Fruit fly (Drosophila melanogaster) whole organism, embryonic: ENCODE measurements around the gene CG13380.

Experiments used
- Antp ChIP-seq: fragments of 200-800 bp; sonication (Bioruptor generic); optimal IDR thresholded peaks from 3 replicates; lab custom pipeline; 2016; ENCODE audit warnings: missing biosample characterization, missing genetic modification characterization
- B-H1 ChIP-seq: fragments of 200-800 bp; sonication (Bioruptor generic); IDR thresholded peaks from 3 replicates; pipeline ENCODE4 v1.3.6; 2022; ENCODE audit warnings: missing biosample characterization, missing genetic modification characterization
- CG10209 ChIP-seq: fragments of 200-800 bp; sonication (Bioruptor generic); optimal IDR thresholded peaks from 3 replicates; lab custom pipeline; 2017; ENCODE audit warnings: missing biosample characterization, mild to moderate bottlenecking, missing genetic modification characterization, missing genetic modification reagents
- CG12659 ChIP-seq: fragments of 200-800 bp; sonication (Bioruptor generic); optimal IDR thresholded peaks from 3 replicates; lab custom pipeline; 2017; ENCODE audit warnings: mild to moderate bottlenecking, missing biosample characterization, missing genetic modification reagents, missing genetic modification characterization
- CG14860 ChIP-seq: fragments of 200-800 bp; sonication (Bioruptor generic); IDR thresholded peaks from 3 replicates; pipeline ENCODE4 v1.3.6; 2022; ENCODE audit warnings: missing biosample characterization, missing genetic modification characterization; ENCODE audit not compliant: partially characterized antibody
- CG15269 ChIP-seq: fragments of 200-800 bp; sonication (Bioruptor generic); optimal IDR thresholded peaks from 2 replicates; lab custom pipeline; 2018; ENCODE audit warnings: missing biosample characterization, mild to moderate bottlenecking, missing genetic modification characterization, moderate library complexity
- CG1603 ChIP-seq: fragments of 200-800 bp; sonication (Bioruptor generic); optimal IDR thresholded peaks from 2 replicates; lab custom pipeline; 2019; ENCODE audit warnings: missing biosample characterization, mild to moderate bottlenecking, missing genetic modification characterization, moderate library complexity
- CG16863 ChIP-seq: fragments of 200-800 bp; sonication (Bioruptor generic); optimal IDR thresholded peaks from 3 replicates; lab custom pipeline; 2016; ENCODE audit warnings: missing biosample characterization, missing genetic modification characterization
- CG17361 ChIP-seq: fragments of 200-800 bp; sonication (Bioruptor generic); IDR thresholded peaks from 3 replicates; pipeline ENCODE4 v1.3.6; 2022; ENCODE audit warnings: missing biosample characterization, missing genetic modification characterization
- CG18476 ChIP-seq: fragments of 200-800 bp; sonication (Bioruptor generic); optimal IDR thresholded peaks from 2 replicates; lab custom pipeline; 2016; ENCODE audit warnings: missing biosample characterization, mild to moderate bottlenecking, missing genetic modification characterization
- CG18764 ChIP-seq: fragments of 200-800 bp; sonication (Bioruptor generic); optimal IDR thresholded peaks from 3 replicates; lab custom pipeline; 2016; ENCODE audit warnings: missing biosample characterization, missing genetic modification characterization
- CG2678 ChIP-seq: fragments of 200-800 bp; sonication (Bioruptor generic); optimal IDR thresholded peaks from 3 replicates; lab custom pipeline; 2019; ENCODE audit warnings: missing biosample characterization, mild to moderate bottlenecking, missing genetic modification characterization, moderate library complexity
- CG31224 ChIP-seq: fragments of 200-800 bp; sonication (Bioruptor generic); IDR thresholded peaks from 2 replicates; pipeline ENCODE4 v1.3.6; 2022; ENCODE audit warnings: missing biosample characterization, missing genetic modification characterization
- CG3163 ChIP-seq: fragments of 200-800 bp; sonication (Bioruptor generic); optimal IDR thresholded peaks from 3 replicates; lab custom pipeline; 2016; ENCODE audit warnings: missing biosample characterization, missing genetic modification characterization
- CG34422 ChIP-seq: fragments of 200-800 bp; sonication (Bioruptor generic); IDR thresholded peaks from 3 replicates; pipeline ENCODE4 v1.3.6; 2022; ENCODE audit warnings: missing biosample characterization, missing genetic modification characterization
- CTCF ChIP-seq: fragments of 200-800 bp; sonication (Bioruptor generic); optimal IDR thresholded peaks from 2 replicates; lab custom pipeline; 2017; ENCODE audit warnings: missing biosample characterization, mild to moderate bottlenecking, missing genetic modification characterization, moderate library complexity
- D ChIP-seq, 2 experiments: fragments of 200-800 bp in 1 of 2; fragments of >200 bp in 1 of 2; sonication (Bioruptor generic) in 1 of 2; optimal IDR thresholded peaks; 2 replicates in 1 of 2; 3 replicates in 1 of 2; lab custom pipeline; 2017; ENCODE audit warnings: mild to moderate bottlenecking in 1 of 2, missing biosample characterization in 1 of 2, missing genetic modification characterization in 1 of 2, missing genetic modification reagents in 1 of 2
- Dad ChIP-seq: fragments of 200-800 bp; sonication (Bioruptor generic); optimal IDR thresholded peaks from 3 replicates; lab custom pipeline; 2016; ENCODE audit warnings: missing biosample characterization, missing genetic modification characterization
- Doc3 ChIP-seq: fragments of 200-800 bp; sonication (Bioruptor generic); IDR thresholded peaks from 3 replicates; pipeline ENCODE4 v1.3.6; 2022; ENCODE audit warnings: missing biosample characterization, missing genetic modification characterization; ENCODE audit not compliant: partially characterized antibody
- ERR ChIP-seq: fragments of 200-800 bp; sonication (Bioruptor generic); optimal IDR thresholded peaks from 2 replicates; lab custom pipeline; 2016; ENCODE audit warnings: missing biosample characterization, missing genetic modification characterization
- Fer3 ChIP-seq: fragments of 200-800 bp; sonication (Bioruptor generic); optimal IDR thresholded peaks from 2 replicates; lab custom pipeline; 2018; ENCODE audit warnings: missing biosample characterization, mild to moderate bottlenecking, missing genetic modification characterization, moderate library complexity
- GATAe ChIP-seq: fragments of 200-800 bp; sonication (Bioruptor generic); conservative IDR thresholded peaks from 2 replicates; pipeline ENCODE4 v1.3.6; 2022; ENCODE audit warnings: missing biosample characterization, missing genetic modification characterization
- HLH54F ChIP-seq: fragments of 200-800 bp; sonication (Bioruptor generic); optimal IDR thresholded peaks from 3 replicates; lab custom pipeline; 2016; ENCODE audit warnings: missing biosample characterization, missing genetic modification characterization
- HmgZ ChIP-seq: fragments of 200-800 bp; sonication (Bioruptor generic); optimal IDR thresholded peaks from 2 replicates; lab custom pipeline; 2018; ENCODE audit warnings: missing biosample characterization, mild to moderate bottlenecking, missing genetic modification characterization
- MESR4 ChIP-seq: fragments of 200-800 bp; sonication (Bioruptor generic); optimal IDR thresholded peaks from 2 replicates; lab custom pipeline; 2018; ENCODE audit warnings: missing biosample characterization, mild to moderate bottlenecking, missing genetic modification characterization, moderate library complexity
- Nf-YA ChIP-seq: fragments of 200-800 bp; sonication (Bioruptor generic); IDR thresholded peaks from 2 replicates; pipeline ENCODE4 v1.3.6; 2022; ENCODE audit warnings: missing biosample characterization, missing genetic modification characterization
- Usf ChIP-seq: fragments of 200-800 bp; sonication (Bioruptor generic); optimal IDR thresholded peaks from 2 replicates; lab custom pipeline; 2017; ENCODE audit warnings: missing genotype, missing biosample characterization, missing genetic modification characterization
- Xrp1 ChIP-seq: fragments of 200-800 bp; sonication (Bioruptor generic); IDR thresholded peaks from 2 replicates; pipeline ENCODE4 v1.3.6; 2022; ENCODE audit warnings: missing biosample characterization, missing genetic modification characterization
- al ChIP-seq: fragments of 200-800 bp; sonication (Bioruptor generic); IDR thresholded peaks from 2 replicates; pipeline ENCODE4 v1.3.6; 2022; ENCODE audit warnings: missing biosample characterization, missing genetic modification characterization
- bowl ChIP-seq: fragments of 200-800 bp; sonication (Bioruptor generic); IDR thresholded peaks from 2 replicates; pipeline ENCODE4 v1.3.6; 2022; ENCODE audit warnings: missing biosample characterization, missing genetic modification characterization
- chm ChIP-seq: fragments of 200-800 bp; sonication (Bioruptor generic); IDR thresholded peaks from 2 replicates; pipeline ENCODE4 v1.3.6; 2022; ENCODE audit warnings: missing biosample characterization, missing genetic modification characterization
- croc ChIP-seq: fragments of 200-800 bp; sonication (Bioruptor generic); conservative IDR thresholded peaks from 3 replicates; pipeline ENCODE4 v1.3.6; 2022; ENCODE audit warnings: missing biosample characterization, missing genetic modification characterization
- inv ChIP-seq: fragments of 200-800 bp; sonication (Bioruptor generic); IDR thresholded peaks from 2 replicates; pipeline ENCODE4 v1.3.6; 2022; ENCODE audit warnings: missing biosample characterization, missing genetic modification characterization; ENCODE audit not compliant: partially characterized antibody
- jumu ChIP-seq: fragments of 200-800 bp; sonication (Bioruptor generic); optimal IDR thresholded peaks from 3 replicates; lab custom pipeline; 2016; ENCODE audit warnings: missing biosample characterization, missing genetic modification characterization
- klu ChIP-seq: fragments of 200-800 bp; sonication (Bioruptor generic); IDR thresholded peaks from 2 replicates; pipeline ENCODE4 v1.3.6; 2022; ENCODE audit warnings: missing biosample characterization, missing genetic modification characterization
- mld ChIP-seq: fragments of 200-800 bp; sonication (Bioruptor generic); IDR thresholded peaks from 3 replicates; pipeline ENCODE4 v1.3.6; 2022; ENCODE audit warnings: missing biosample characterization, missing genetic modification characterization; ENCODE audit not compliant: partially characterized antibody
- nau ChIP-seq: fragments of 200-800 bp; sonication (Bioruptor generic); optimal IDR thresholded peaks from 3 replicates; lab custom pipeline; 2017; ENCODE audit warnings: missing biosample characterization, mild to moderate bottlenecking, missing genetic modification characterization, missing genetic modification reagents
- odd ChIP-seq: fragments of 200-800 bp; sonication (Bioruptor generic); optimal IDR thresholded peaks from 2 replicates; lab custom pipeline; 2017; ENCODE audit warnings: missing biosample characterization, mild to moderate bottlenecking, missing genetic modification characterization
- otp ChIP-seq: fragments of 200-800 bp; sonication (Bioruptor generic); IDR thresholded peaks from 3 replicates; pipeline ENCODE4, ENCODE4 v1.3.6; 2022; ENCODE audit warnings: missing biosample characterization, missing genetic modification characterization
- pb ChIP-seq: fragments of 200-800 bp; sonication (Bioruptor generic); optimal IDR thresholded peaks from 3 replicates; lab custom pipeline; 2016; ENCODE audit warnings: missing biosample characterization, missing genetic modification characterization
- prd ChIP-seq, 3 experiments: fragments of >200 bp in 2 of 3; fragments of 200-800 bp in 1 of 3; sonication (Bioruptor generic) in 1 of 3; optimal IDR thresholded peaks in 2 of 3; IDR thresholded peaks in 1 of 3; 2 replicates in 2 of 3; 3 replicates in 1 of 3; pipeline versions ENCODE4 v1.3.6 to Lab custom; 2017 to 2022; ENCODE audit warnings: missing biosample characterization in 1 of 3, missing genetic modification characterization in 1 of 3
- sc ChIP-seq, 3 experiments: fragments of >200 bp in 2 of 3; fragments of 200-800 bp in 1 of 3; sonication (Bioruptor generic) in 1 of 3; optimal IDR thresholded peaks; 2 replicates in 2 of 3; 3 replicates in 1 of 3; lab custom pipeline; 2017; ENCODE audit warnings: mild to moderate bottlenecking in 1 of 3, missing biosample characterization in 1 of 3, missing genetic modification characterization in 1 of 3, missing genetic modification reagents in 1 of 3
- sima ChIP-seq: fragments of 200-800 bp; sonication (Bioruptor generic); optimal IDR thresholded peaks from 2 replicates; lab custom pipeline; 2016; ENCODE audit warnings: missing biosample characterization, missing genetic modification characterization
- tio ChIP-seq: fragments of 200-800 bp; sonication (Bioruptor generic); optimal IDR thresholded peaks from 2 replicates; lab custom pipeline; 2017; ENCODE audit warnings: missing biosample characterization, missing genetic modification characterization, inconsistent platforms
- toy ChIP-seq: fragments of 200-800 bp; sonication (Bioruptor generic); IDR thresholded peaks from 2 replicates; pipeline ENCODE4 v1.3.6; 2022; ENCODE audit warnings: missing biosample characterization, missing genetic modification characterization
- unpg ChIP-seq: fragments of 200-800 bp; sonication (Bioruptor generic); optimal IDR thresholded peaks from 3 replicates; lab custom pipeline; 2018; ENCODE audit warnings: missing biosample characterization, mild to moderate bottlenecking, missing genetic modification characterization, moderate library complexity
- vvl ChIP-seq: fragments of 200-800 bp; sonication (Bioruptor generic); IDR thresholded peaks from 2 replicates; pipeline ENCODE4 v1.3.6; 2022; ENCODE audit warnings: missing biosample characterization, missing genetic modification characterization
- wdn ChIP-seq: fragments of 200-800 bp; sonication (Bioruptor generic); IDR thresholded peaks from 2 replicates; pipeline ENCODE4 v1.3.6; 2022; ENCODE audit warnings: missing biosample characterization, missing genetic modification characterization
- wek ChIP-seq: fragments of 200-800 bp; sonication (Bioruptor generic); optimal IDR thresholded peaks from 3 replicates; lab custom pipeline; 2018; ENCODE audit warnings: missing biosample characterization, mild to moderate bottlenecking, missing genetic modification characterization, moderate library complexity

CG13380 gene

dm6 chr3L:18621735-18622421 lies 4.1 kb upstream of the CG13380 start, which contains the start of gene not (continued):
- TF ChIP-seq chm (no peak), Nf-YA (GFP tag; lab: Robert Waterston, UW) (no peak), GATAe (GFP tag; lab: Robert Waterston, UW) (no peak), inv (GFP tag; lab: Robert Waterston, UW) (no peak), prd (optimal IDR thresholded peaks at IDR 0.05; lab: Kevin White, UChicago) (no peak), prd (GFP tag; IDR thresholded peaks at IDR 0.05; lab: Robert Waterston, UW) (0 out of 3 replicates have a peak, but pooled peaks have one; percentile 9), CG18764 (GFP tag; lab: Kevin White, UChicago) (no peak), Xrp1 (no peak), Usf (GFP tag; lab: Kevin White, UChicago) (no peak), CG14860 (no peak), al (GFP tag; lab: Robert Waterston, UW) (no peak), unpg (GFP tag; lab: Kevin White, UChicago) (no peak), CG15269 (tag; lab: Kevin White, UChicago) (no peak), CTCF (GFP tag; lab: Kevin White, UChicago) (no peak), wdn (GFP tag; lab: Robert Waterston, UW) (no peak), B-H1 (GFP tag; lab: Robert Waterston, UW) (no peak), MESR4 (peak; percentile 26), Antp (GFP tag; lab: Kevin White, UChicago) (no peak), D (optimal IDR thresholded peaks at IDR 0.05; lab: Kevin White, UChicago) (no peak), D (GFP tag; optimal IDR thresholded peaks at IDR 0.05; lab: Kevin White, UChicago) (no peak), CG31224 (GFP tag; lab: Robert Waterston, UW) (no peak), jumu (GFP tag; lab: Kevin White, UChicago) (no peak), klu (no peak), CG16863 (GFP tag; lab: Kevin White, UChicago) (no peak), CG1603 (no peak), CG12659 (GFP tag; lab: Kevin White, UChicago) (peak; percentile 29), bowl (GFP tag; lab: Robert Waterston, UW) (no peak), HmgZ (tag; lab: Kevin White, UChicago) (no peak), Dad (GFP tag; lab: Kevin White, UChicago) (no peak), tio (GFP tag; lab: Kevin White, UChicago) (no peak), pb (no peak), Doc3 (GFP tag; lab: Robert Waterston, UW) (no peak), toy (no peak), CG18476 (GFP tag; lab: Kevin White, UChicago) (no peak), otp (no peak), CG2678 (tag; lab: Kevin White, UChicago) (no peak), wek (GFP tag; lab: Kevin White, UChicago) (no peak), sc (optimal IDR thresholded peaks at IDR 0.05; lab: Kevin White, UChicago) (no peak), sc (GFP tag; optimal IDR thresholded peaks at IDR 0.05; lab: Kevin White, UChicago) (no peak), HLH54F (GFP tag; lab: Kevin White, UChicago) (no peak), ERR (no peak), CG34422 (GFP tag; lab: Robert Waterston, UW) (peak; percentile 80; the same call in 2 of the 3 replicates), Fer3 (no peak), sima (GFP tag; lab: Kevin White, UChicago) (no peak), odd (peak; percentile 26), CG10209 (GFP tag; lab: Kevin White, UChicago) (no peak), mld (GFP tag; lab: Robert Waterston, UW) (no peak), CG3163 (GFP tag; lab: Kevin White, UChicago) (no peak), CG17361 (GFP tag; lab: Robert Waterston, UW) (0 out of 3 replicates have a peak, but pooled peaks have one; percentile 13), croc (GFP tag; lab: Robert Waterston, UW) (no peak), vvl (GFP tag; lab: Robert Waterston, UW) (no peak), nau (no peak)
